Worm (Caenorhabditis elegans) whole organism, mixed stage, embryonic: ENCODE results near the gene pqn-62.

Experiments
- M03D4.4 ChIP-seq: sonication (generic microtip); optimal IDR thresholded peaks from 2 replicates; lab custom pipeline; 2017; ENCODE audit warnings: mild to moderate bottlenecking, missing genetic modification characterization, missing compliant biosample characterization
- bed-3 ChIP-seq: fragments of 200-800 bp; sonication (Bioruptor generic); optimal IDR thresholded peaks from 3 replicates; lab custom pipeline; 2018; ENCODE audit warnings: mild to moderate bottlenecking, missing genetic modification characterization, moderate library complexity, missing compliant biosample characterization
- blmp-1 ChIP-seq: fragments of 150-350 bp; optimal IDR thresholded peaks from 2 replicates; lab custom pipeline; 2014; ENCODE audit warnings: missing biosample characterization, missing genetic modification characterization
- ceh-39 ChIP-seq: fragments of 150-350 bp; optimal IDR thresholded peaks from 2 replicates; lab custom pipeline; 2014; ENCODE audit warnings: missing biosample characterization, missing genetic modification characterization
- ceh-43 ChIP-seq: fragments of 200-800 bp; sonication (Bioruptor generic); optimal IDR thresholded peaks from 2 replicates; lab custom pipeline; 2018; ENCODE audit warnings: mild to moderate bottlenecking, missing genetic modification characterization, moderate library complexity, missing compliant biosample characterization
- ceh-83 ChIP-seq: fragments of 200-800 bp; sonication (Bioruptor generic); optimal IDR thresholded peaks from 2 replicates; lab custom pipeline; 2018; ENCODE audit warnings: mild to moderate bottlenecking, missing genetic modification characterization, missing compliant biosample characterization
- ces-1 ChIP-seq: fragments of 150-350 bp; optimal IDR thresholded peaks from 2 replicates; lab custom pipeline; 2014; ENCODE audit warnings: missing biosample characterization, missing genetic modification reagents, missing genetic modification characterization
- drap-1 ChIP-seq: fragments of 200-800 bp; sonication (Bioruptor generic); optimal IDR thresholded peaks from 3 replicates; lab custom pipeline; 2018; ENCODE audit warnings: mild to moderate bottlenecking, missing genetic modification characterization, missing compliant biosample characterization
- elt-1 ChIP-seq: sonication (generic microtip); optimal IDR thresholded peaks from 2 replicates; lab custom pipeline; 2017; ENCODE audit warnings: missing genetic modification characterization, mild to moderate bottlenecking, missing compliant biosample characterization, antibody characterized with exemption, moderate library complexity, borderline replicate concordance; ENCODE audit not compliant: insufficient read depth
- elt-3 ChIP-seq: fragments of 150-350 bp; optimal IDR thresholded peaks from 2 replicates; lab custom pipeline; 2014; ENCODE audit warnings: missing biosample characterization, missing genetic modification characterization
- flh-1 ChIP-seq: fragments of 200-800 bp; sonication (Bioruptor generic); optimal IDR thresholded peaks from 2 replicates; lab custom pipeline; 2018; ENCODE audit warnings: mild to moderate bottlenecking, missing genetic modification characterization, moderate library complexity, missing compliant biosample characterization
- ham-2 ChIP-seq: fragments of 200-800 bp; sonication (Bioruptor generic); optimal IDR thresholded peaks from 2 replicates; lab custom pipeline; 2018; ENCODE audit warnings: mild to moderate bottlenecking, missing genetic modification characterization, missing compliant biosample characterization
- hlh-1 ChIP-seq: fragments of 150-350 bp; optimal IDR thresholded peaks from 2 replicates; lab custom pipeline; 2014; ENCODE audit warnings: missing biosample characterization, missing genetic modification reagents, missing genetic modification characterization
- lin-13 ChIP-seq: fragments of 150-350 bp; optimal IDR thresholded peaks from 2 replicates; lab custom pipeline; 2014; ENCODE audit warnings: missing biosample characterization, missing genetic modification characterization
- lin-32 ChIP-seq: fragments of 200-800 bp; sonication (Bioruptor generic); optimal IDR thresholded peaks from 2 replicates; lab custom pipeline; 2018; ENCODE audit warnings: mild to moderate bottlenecking, missing genetic modification characterization, missing compliant biosample characterization
- lsy-2 ChIP-seq: fragments of 150-350 bp; optimal IDR thresholded peaks from 2 replicates; lab custom pipeline; 2014; ENCODE audit warnings: missing biosample characterization, missing genetic modification characterization
- mab-5 ChIP-seq: fragments of 150-350 bp; optimal IDR thresholded peaks from 2 replicates; lab custom pipeline; 2014; ENCODE audit warnings: missing biosample characterization, missing genetic modification characterization
- mep-1 ChIP-seq: fragments of 150-350 bp; optimal IDR thresholded peaks from 2 replicates; lab custom pipeline; 2017; ENCODE audit warnings: missing biosample characterization, missing genetic modification reagents, missing genetic modification characterization, inconsistent platforms
- nhr-12 ChIP-seq: fragments of 150-350 bp; optimal IDR thresholded peaks from 2 replicates; lab custom pipeline; 2014; ENCODE audit warnings: missing biosample characterization, missing genetic modification characterization
- nhr-237 ChIP-seq: fragments of 150-350 bp; optimal IDR thresholded peaks from 2 replicates; lab custom pipeline; 2014; ENCODE audit warnings: missing biosample characterization, missing genetic modification characterization
- nhr-76 ChIP-seq: sonication (generic microtip); optimal IDR thresholded peaks from 2 replicates; lab custom pipeline; 2017; ENCODE audit warnings: missing biosample characterization, missing genetic modification characterization
- pha-4 ChIP-seq: fragments of 150-350 bp; optimal IDR thresholded peaks from 2 replicates; lab custom pipeline; 2018; ENCODE audit warnings: missing biosample characterization, missing genetic modification reagents, missing genetic modification characterization
- sem-2 ChIP-seq: fragments of 200-800 bp; sonication (Bioruptor generic); optimal IDR thresholded peaks from 2 replicates; lab custom pipeline; 2018; ENCODE audit warnings: mild to moderate bottlenecking, missing genetic modification characterization, missing compliant biosample characterization
- snpc-4 ChIP-seq: fragments of 150-350 bp; optimal IDR thresholded peaks from 2 replicates; lab custom pipeline; 2014; ENCODE audit warnings: missing biosample characterization, missing genetic modification characterization
- sptf-1 ChIP-seq: sonication (generic microtip); optimal IDR thresholded peaks from 2 replicates; lab custom pipeline; 2017; ENCODE audit warnings: mild to moderate bottlenecking, missing genetic modification characterization, moderate library complexity, missing compliant biosample characterization
- tbx-8 ChIP-seq: fragments of 200-800 bp; sonication (Bioruptor generic); optimal IDR thresholded peaks from 2 replicates; lab custom pipeline; 2018; ENCODE audit warnings: mild to moderate bottlenecking, missing genetic modification characterization, moderate library complexity, missing compliant biosample characterization
- unc-39 ChIP-seq: fragments of 150-350 bp; optimal IDR thresholded peaks from 2 replicates; lab custom pipeline; 2014; ENCODE audit warnings: missing biosample characterization, missing genetic modification characterization
- unc-62 ChIP-seq: fragments of 150-350 bp; optimal IDR thresholded peaks from 2 replicates; lab custom pipeline; 2014; ENCODE audit warnings: missing biosample characterization, missing genetic modification reagents, missing genetic modification characterization
- zip-8 ChIP-seq: fragments of 150-350 bp; optimal IDR thresholded peaks from 2 replicates; lab custom pipeline; 2014; ENCODE audit warnings: missing biosample characterization, missing genetic modification characterization
- ztf-11 ChIP-seq: fragments of 150-350 bp; optimal IDR thresholded peaks from 2 replicates; lab custom pipeline; 2014; ENCODE audit warnings: missing biosample characterization, missing genetic modification characterization

Gene pqn-62

DNA sequence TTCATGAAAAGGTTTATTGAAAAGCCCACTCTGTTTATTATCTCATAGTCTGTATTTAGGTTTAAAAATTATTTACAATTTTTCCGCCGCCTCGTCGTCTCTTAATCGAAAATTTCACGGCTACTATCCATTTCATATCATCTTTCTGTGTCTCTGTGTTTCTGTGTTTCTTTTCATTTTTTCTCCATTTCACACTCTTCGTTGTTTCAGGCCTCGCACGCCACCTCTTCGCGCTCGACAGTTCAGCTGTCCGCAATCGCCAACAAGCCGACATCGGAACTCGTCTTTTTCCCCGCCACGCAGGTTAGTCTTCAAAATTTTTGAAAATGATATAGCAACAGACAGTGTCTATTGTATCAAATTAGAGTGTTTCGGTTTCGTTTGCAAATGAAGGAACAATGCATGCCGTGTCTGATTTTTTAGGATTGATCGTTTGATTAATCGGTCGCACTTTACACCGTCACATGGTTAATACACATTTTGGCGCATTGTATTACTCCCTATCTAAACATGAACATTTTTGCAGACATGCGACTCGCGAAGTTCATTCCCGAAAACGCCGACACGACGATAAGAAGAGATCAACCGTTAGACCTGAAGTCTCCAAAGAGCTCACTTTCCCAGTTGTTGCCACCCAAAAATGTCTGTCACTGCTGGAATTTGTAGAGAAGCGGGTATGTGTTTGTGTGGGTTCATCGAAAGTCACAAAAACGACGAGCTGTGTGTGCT lies 15.2 kb downstream of the pqn-62 start:
- no peak for TF ChIP-seq zip-8 (tag; lab: Kevin White, UChicago)
- no peak for TF ChIP-seq hlh-1 (tag; lab: Kevin White, UChicago)
- TF ChIP-seq lsy-2 (tag; lab: Kevin White, UChicago), result no peak
- no peak for TF ChIP-seq blmp-1 (tag; lab: Kevin White, UChicago)
- TF ChIP-seq mab-5 (tag; lab: Kevin White, UChicago), result no peak
- no peak for TF ChIP-seq lin-32 (GFP tag; lab: Kevin White, UChicago)
- TF ChIP-seq bed-3 (GFP tag; lab: Kevin White, UChicago), result no peak
- no peak for TF ChIP-seq ceh-39 (tag; lab: Kevin White, UChicago)
- TF ChIP-seq sem-2 (GFP tag; lab: Kevin White, UChicago), result no peak
- TF ChIP-seq tbx-8, result no peak
- no peak for TF ChIP-seq flh-1 (GFP tag; lab: Kevin White, UChicago)
- TF ChIP-seq ham-2 (GFP tag; lab: Kevin White, UChicago), result no peak
- TF ChIP-seq lin-13 (tag; lab: Kevin White, UChicago), result no peak
- no peak for TF ChIP-seq elt-1 (tag; lab: Kevin White, UChicago)
- TF ChIP-seq pha-4 (tag; lab: Kevin White, UChicago), result no peak
- no peak for TF ChIP-seq mep-1 (tag; lab: Kevin White, UChicago)

DNA sequence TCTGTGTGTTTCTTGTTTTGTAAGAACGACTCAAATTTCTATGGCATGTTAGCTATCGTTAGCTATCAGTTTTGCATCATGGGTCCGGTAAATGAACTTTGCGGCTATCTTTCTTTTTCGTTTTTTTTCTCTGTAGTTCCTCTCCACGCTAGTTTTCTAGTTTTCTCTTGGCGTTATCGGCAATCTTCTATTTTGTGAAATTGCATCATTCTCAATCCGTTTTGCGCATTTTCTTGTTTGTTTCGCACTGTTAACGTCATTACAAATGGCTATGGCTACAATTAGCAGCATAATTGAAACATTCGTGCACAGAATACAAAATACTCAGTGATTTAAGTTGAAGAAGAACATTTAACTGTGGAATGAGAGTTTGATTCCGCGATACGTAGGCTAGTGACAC lies 17.1 kb downstream of the pqn-62 start:
- TF ChIP-seq pha-4 (tag; lab: Kevin White, UChicago), result no peak
- TF ChIP-seq mep-1 (tag; lab: Kevin White, UChicago), result no peak
- no peak for TF ChIP-seq ceh-83 (GFP tag; lab: Kevin White, UChicago)
- TF ChIP-seq nhr-237 (tag; lab: Kevin White, UChicago), result no peak
- no peak for TF ChIP-seq nhr-12 (tag; lab: Kevin White, UChicago)
- TF ChIP-seq ztf-11 (tag; lab: Kevin White, UChicago), result no peak
- no peak for TF ChIP-seq sptf-1 (tag; lab: Kevin White, UChicago)
- TF ChIP-seq nhr-76 (tag; lab: Kevin White, UChicago), result no peak
- TF ChIP-seq lin-13 (tag; lab: Kevin White, UChicago), result no peak
- no peak for TF ChIP-seq M03D4.4 (tag; lab: Kevin White, UChicago)
- TF ChIP-seq ceh-43 (GFP tag; lab: Kevin White, UChicago), result no peak
- no peak for TF ChIP-seq lsy-2 (tag; lab: Kevin White, UChicago)
- TF ChIP-seq ces-1 (GFP tag; lab: Kevin White, UChicago), result no peak
- no peak for TF ChIP-seq blmp-1 (tag; lab: Kevin White, UChicago)
- TF ChIP-seq, all 35 proteins: peak for 0

DNA sequence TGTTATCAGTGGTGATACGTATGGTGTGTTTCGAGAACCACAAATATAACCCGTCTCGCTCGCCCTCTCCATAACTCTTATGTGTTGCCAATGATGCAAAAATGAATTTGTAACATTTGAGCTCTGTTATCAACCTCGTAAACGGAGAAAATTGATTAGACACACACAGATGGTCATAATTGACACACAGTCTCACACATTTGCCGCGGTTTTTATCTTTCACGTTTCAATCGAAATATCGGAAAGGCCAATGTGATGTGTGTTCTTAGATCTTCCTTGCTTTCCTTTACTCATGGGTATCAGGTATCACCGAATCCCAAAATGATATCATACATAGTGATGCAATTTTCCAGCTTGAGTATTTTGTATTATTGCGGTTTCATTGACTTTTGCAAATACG lies 17.7 kb downstream of the pqn-62 start:
- TF ChIP-seq unc-62 (GFP tag; lab: Kevin White, UChicago), result no peak
- no peak for TF ChIP-seq bed-3 (GFP tag; lab: Kevin White, UChicago)
- no peak for TF ChIP-seq pha-4 (tag; lab: Kevin White, UChicago)
- TF ChIP-seq unc-39 (tag; lab: Kevin White, UChicago), result no peak
- no peak for TF ChIP-seq sem-2 (GFP tag; lab: Kevin White, UChicago)

DNA sequence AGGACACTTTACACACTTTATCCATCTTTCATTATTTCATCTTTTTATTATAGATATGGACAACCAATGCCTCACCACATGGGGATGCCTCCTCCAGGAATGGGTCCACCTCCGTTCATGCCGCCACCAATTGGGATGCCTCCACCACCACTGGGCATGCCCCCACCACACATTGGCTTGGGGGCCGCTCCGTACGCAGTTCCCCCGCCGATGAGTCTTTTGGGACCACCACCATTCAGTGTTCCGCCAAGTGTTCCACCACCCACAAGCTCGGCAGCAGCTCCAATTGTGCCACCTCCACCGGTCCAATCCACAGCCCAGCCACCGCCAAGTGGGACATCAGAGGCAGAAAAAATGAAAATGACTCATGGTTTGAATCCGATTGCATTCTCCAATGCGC lies 18.9 kb downstream of the pqn-62 start:
- TF ChIP-seq ces-1 (GFP tag; lab: Kevin White, UChicago) (no peak), snpc-4 (tag; lab: Kevin White, UChicago) (no peak), mep-1 (tag; lab: Kevin White, UChicago) (no peak), drap-1 (no peak), lin-32 (GFP tag; lab: Kevin White, UChicago) (no peak), lsy-2 (tag; lab: Kevin White, UChicago) (no peak)

DNA sequence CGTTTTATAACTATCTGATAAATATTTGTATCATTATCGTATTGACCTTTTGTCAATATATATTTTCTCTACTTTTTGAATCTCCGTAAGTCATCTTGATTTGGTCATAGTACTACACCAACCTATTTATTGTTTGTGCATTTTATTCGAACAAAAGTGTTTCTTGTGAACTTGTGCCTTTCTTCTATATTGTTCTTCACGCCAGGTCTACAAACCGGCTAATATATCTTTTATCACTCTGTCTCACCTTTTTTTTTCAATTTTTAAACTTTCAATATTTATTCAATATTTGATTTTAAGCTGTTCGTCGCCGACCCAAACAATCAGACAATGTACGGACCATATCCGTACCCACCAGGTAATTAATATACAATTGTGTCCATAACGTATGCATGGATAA lies 20.2 kb downstream of the pqn-62 start, which contains the start of gene hrpa-2:
Gene hrpa-2 (plus strand): TSS at position 301 of the 400 bp plus-strand sequence.
- TF ChIP-seq elt-3 (tag; lab: Kevin White, UChicago) (no peak), nhr-12 (tag; lab: Kevin White, UChicago) (no peak), ces-1 (GFP tag; lab: Kevin White, UChicago) (no peak), lin-13 (tag; lab: Kevin White, UChicago) (no peak), M03D4.4 (tag; lab: Kevin White, UChicago) (no peak), mab-5 (tag; lab: Kevin White, UChicago) (no peak), ztf-11 (tag; lab: Kevin White, UChicago) (no peak)
- TF ChIP-seq, all 35 proteins: peak for 0
